Worm (Caenorhabditis elegans) whole organism, late embryonic: ENCODE results near the gene dnpp-1.

Experiments used
- ceh-19 ChIP-seq: fragments of 200-800 bp; sonication (Bioruptor generic); optimal IDR thresholded peaks from 2 replicates; lab custom pipeline; 2018; ENCODE audit warnings: mild to moderate bottlenecking, missing genetic modification characterization, missing compliant biosample characterization
- eyg-1 ChIP-seq: sonication (generic microtip); optimal IDR thresholded peaks from 2 replicates; lab custom pipeline; 2016; ENCODE audit warnings: missing genotype, missing genetic modification characterization, missing compliant biosample characterization
- hlh-13 ChIP-seq: fragments of 200-800 bp; sonication (Bioruptor generic); optimal IDR thresholded peaks from 2 replicates; lab custom pipeline; 2018; ENCODE audit warnings: mild to moderate bottlenecking, missing genetic modification characterization, missing compliant biosample characterization
- lim-6 ChIP-seq: sonication (generic microtip); optimal IDR thresholded peaks from 2 replicates; lab custom pipeline; 2016; ENCODE audit warnings: missing genetic modification characterization, missing compliant biosample characterization
- lin-11 ChIP-seq: fragments of 200-800 bp; sonication (Bioruptor generic); optimal IDR thresholded peaks from 2 replicates; lab custom pipeline; 2018; ENCODE audit warnings: mild to moderate bottlenecking, missing genetic modification characterization, missing compliant biosample characterization
- nhr-11 ChIP-seq: fragments of 150-350 bp; optimal IDR thresholded peaks from 2 replicates; lab custom pipeline; 2014; ENCODE audit warnings: missing biosample characterization, missing genetic modification characterization
- pag-3 ChIP-seq: sonication (generic microtip); optimal IDR thresholded peaks from 2 replicates; lab custom pipeline; 2016; ENCODE audit warnings: missing compliant biosample characterization, missing genetic modification characterization, borderline replicate concordance
- pha-2 ChIP-seq: sonication (generic microtip); optimal IDR thresholded peaks from 2 replicates; lab custom pipeline; 2017; ENCODE audit warnings: mild to moderate bottlenecking, missing genetic modification characterization, missing compliant biosample characterization
- pha-4 ChIP-seq: fragments of 150-350 bp; optimal IDR thresholded peaks from 2 replicates; lab custom pipeline; 2018; ENCODE audit warnings: missing biosample characterization, missing genetic modification reagents, missing genetic modification characterization
- pqm-1 ChIP-seq: sonication (generic microtip); optimal IDR thresholded peaks from 2 replicates; lab custom pipeline; 2016; ENCODE audit warnings: missing genetic modification characterization, missing compliant biosample characterization
- sox-4 ChIP-seq: sonication (generic microtip); optimal IDR thresholded peaks from 2 replicates; lab custom pipeline; 2017; ENCODE audit warnings: mild to moderate bottlenecking, missing genetic modification characterization, inconsistent platforms, missing compliant biosample characterization
- ztf-16 ChIP-seq: sonication (generic microtip); optimal IDR thresholded peaks from 2 replicates; lab custom pipeline; 2017; ENCODE audit warnings: missing genetic modification characterization, missing compliant biosample characterization

ce11 chrIII:5841676-5842075 lies 21.9 kb downstream of the dnpp-1 start:
- TF ChIP-seq sox-4 (tag; lab: Kevin White, UChicago) (no peak), pha-4 (tag; lab: Kevin White, UChicago) (no peak), lin-11 (tag; lab: Kevin White, UChicago) (no peak), nhr-11 (tag; lab: Kevin White, UChicago) (no peak), ztf-16 (tag; lab: Kevin White, UChicago) (no peak), lim-6 (tag; lab: Kevin White, UChicago) (no peak), hlh-13 (no peak), pqm-1 (no peak), pha-2 (no peak), eyg-1 (tag; lab: Kevin White, UChicago) (no peak), ceh-19 (GFP tag; lab: Kevin White, UChicago) (no peak), pag-3 (tag; lab: Kevin White, UChicago) (no peak)
